Fruit fly (Drosophila melanogaster) whole organism, pupa: ENCODE measurements around the gene CG32547.
A peak's percentile ranks its signal among the peaks of the same experiment; 100 is the strongest.

Experiments used
- CG10348 ChIP-seq: fragments of 200-800 bp; sonication (Bioruptor generic); IDR thresholded peaks from 2 replicates; pipeline ENCODE4 v1.3.6; 2022; ENCODE audit warnings: missing biosample characterization, missing genetic modification characterization
- CG12605 ChIP-seq: fragments of 200-800 bp; sonication (Bioruptor generic); IDR thresholded peaks from 2 replicates; pipeline ENCODE4 v1.3.6; 2022; ENCODE audit warnings: missing biosample characterization, missing genetic modification characterization
- CG13204 ChIP-seq: fragments of 200-800 bp; sonication (Bioruptor generic); optimal IDR thresholded peaks from 2 replicates; lab custom pipeline; 2018; ENCODE audit warnings: missing biosample characterization, mild to moderate bottlenecking, missing genetic modification characterization, moderate library complexity
- CG14655 ChIP-seq: fragments of 200-800 bp; sonication (Bioruptor generic); optimal IDR thresholded peaks from 3 replicates; lab custom pipeline; 2017; ENCODE audit warnings: mild to moderate bottlenecking, missing biosample characterization, missing genetic modification reagents, missing genetic modification characterization
- CG15710 ChIP-seq: fragments of 200-800 bp; sonication (Bioruptor generic); optimal IDR thresholded peaks from 2 replicates; lab custom pipeline; 2018; ENCODE audit warnings: missing biosample characterization, mild to moderate bottlenecking, missing genetic modification characterization, moderate library complexity
- CG17806 ChIP-seq: fragments of 200-800 bp; sonication (Bioruptor generic); optimal IDR thresholded peaks from 2 replicates; lab custom pipeline; 2018; ENCODE audit warnings: missing biosample characterization, mild to moderate bottlenecking, missing genetic modification characterization, moderate library complexity
- CG32121 ChIP-seq: fragments of 200-800 bp; sonication (Bioruptor generic); IDR thresholded peaks from 2 replicates; pipeline ENCODE4 v1.3.6; 2022; ENCODE audit warnings: missing biosample characterization, missing genetic modification characterization
- CG34367 ChIP-seq: fragments of 200-800 bp; sonication (Bioruptor generic); optimal IDR thresholded peaks from 2 replicates; lab custom pipeline; 2018; ENCODE audit warnings: missing biosample characterization, mild to moderate bottlenecking, missing genetic modification characterization
- CG4496 ChIP-seq: fragments of 200-800 bp; sonication (Bioruptor generic); IDR thresholded peaks from 3 replicates; pipeline ENCODE4 v1.3.6; 2022; ENCODE audit warnings: missing biosample characterization, missing genetic modification characterization
- CG8159 ChIP-seq: fragments of 200-800 bp; sonication (Bioruptor generic); optimal IDR thresholded peaks from 3 replicates; lab custom pipeline; 2018; ENCODE audit warnings: missing biosample characterization, mild to moderate bottlenecking, missing genetic modification characterization, moderate library complexity
- CG8301 ChIP-seq: fragments of 200-800 bp; sonication (Bioruptor generic); optimal IDR thresholded peaks from 2 replicates; lab custom pipeline; 2018; ENCODE audit warnings: missing biosample characterization, mild to moderate bottlenecking, missing genetic modification characterization
- CG9948 ChIP-seq: fragments of 200-800 bp; sonication (Bioruptor generic); optimal IDR thresholded peaks from 2 replicates; lab custom pipeline; 2018; ENCODE audit warnings: missing biosample characterization, mild to moderate bottlenecking, missing genetic modification characterization, moderate library complexity
- D1 ChIP-seq: fragments of 200-800 bp; sonication (Bioruptor generic); optimal IDR thresholded peaks from 2 replicates; lab custom pipeline; 2018; ENCODE audit warnings: missing biosample characterization, mild to moderate bottlenecking, missing genetic modification characterization, moderate library complexity
- EcR ChIP-seq: fragments of 200-800 bp; sonication (Bioruptor generic); optimal IDR thresholded peaks from 3 replicates; lab custom pipeline; 2019; ENCODE audit warnings: missing biosample characterization, missing genetic modification characterization, mild to moderate bottlenecking, moderate library complexity, missing genetic modification reagents
- Ets98B ChIP-seq: fragments of 200-800 bp; sonication (Bioruptor generic); IDR thresholded peaks from 2 replicates; pipeline ENCODE4 v1.3.6; 2022; ENCODE audit warnings: missing biosample characterization, missing genetic modification characterization
- Pif1A ChIP-seq: fragments of 200-800 bp; sonication (Bioruptor generic); optimal IDR thresholded peaks from 3 replicates; lab custom pipeline; 2016; ENCODE audit warnings: missing biosample characterization, missing genetic modification characterization
- Pif1B ChIP-seq: fragments of 200-800 bp; sonication (Bioruptor generic); optimal IDR thresholded peaks from 3 replicates; lab custom pipeline; 2016; ENCODE audit warnings: missing biosample characterization, missing genetic modification characterization
- Snoo ChIP-seq: fragments of 200-800 bp; sonication (Bioruptor generic); optimal IDR thresholded peaks from 3 replicates; lab custom pipeline; 2017; ENCODE audit warnings: missing biosample characterization, mild to moderate bottlenecking, missing genetic modification characterization, inconsistent platforms
- fd96Ca ChIP-seq: fragments of 200-800 bp; sonication (Bioruptor generic); IDR thresholded peaks from 3 replicates; pipeline ENCODE4 v1.3.6; 2022; ENCODE audit warnings: missing biosample characterization, missing genetic modification characterization
- gl ChIP-seq: fragments of 200-800 bp; sonication (Bioruptor generic); optimal IDR thresholded peaks from 2 replicates; lab custom pipeline; 2018; ENCODE audit warnings: missing biosample characterization, mild to moderate bottlenecking, missing genetic modification characterization
- rn ChIP-seq: fragments of 200-800 bp; sonication (Bioruptor generic); IDR thresholded peaks from 2 replicates; pipeline ENCODE4 v1.3.6; 2022; ENCODE audit warnings: missing biosample characterization, missing genetic modification characterization

Gene CG32547

dm6 chrX:18404632-18405238 is 74.6 kb downstream of the CG32547 start:
- TF ChIP-seq Pif1B (GFP tag; lab: Kevin White, UChicago) (no peak), CG34367 (tag; lab: Kevin White, UChicago) (no peak), CG4496 (GFP tag; lab: Robert Waterston, UW) (peak; percentile 36; the same call in 1 of the 3 replicates), CG13204 (GFP tag; lab: Kevin White, UChicago) (no peak), CG12605 (peak; percentile 61), CG14655 (GFP tag; lab: Kevin White, UChicago) (peak; percentile 75), fd96Ca (no peak; the same call in 2 of the 3 replicates), rn (GFP tag; lab: Robert Waterston, UW) (no peak), EcR (GFP tag; lab: Kevin White, UChicago) (peak; percentile 35), CG9948 (tag; lab: Kevin White, UChicago) (peak; percentile 44), Ets98B (no peak; the same call in 1 of the 2 replicates), CG10348 (GFP tag; lab: Robert Waterston, UW) (no peak), CG8301 (tag; lab: Kevin White, UChicago) (peak; percentile 51), CG17806 (no peak), gl (tag; lab: Kevin White, UChicago) (peak; percentile 6), CG8159 (peak; percentile 15), D1 (tag; lab: Kevin White, UChicago) (no peak), Snoo (tag; lab: Kevin White, UChicago) (no peak), Pif1A (GFP tag; lab: Kevin White, UChicago) (no peak), CG32121 (GFP tag; lab: Robert Waterston, UW) (0 out of 2 replicates have a peak, but pooled peaks have one; percentile 8), CG15710 (tag; lab: Kevin White, UChicago) (peak; percentile 13)

- TF ChIP-seq Ets98B (0 out of 2 replicates have a peak, but pooled peaks have one; percentile 31), CG8159 (no peak), CG13204 (GFP tag; lab: Kevin White, UChicago) (no peak), EcR (GFP tag; lab: Kevin White, UChicago) (peak; percentile 59)
Observed at dm6 chrX:18404150-18404631, 75.1 kb downstream of the CG32547 start.

dm6 chrX:18402564-18402963 is 76.7 kb downstream of the CG32547 start:
- no peak for TF ChIP-seq rn (GFP tag; lab: Robert Waterston, UW)
- TF ChIP-seq CG8301 (tag; lab: Kevin White, UChicago): no peak
- TF ChIP-seq fd96Ca: no peak
- no peak for TF ChIP-seq gl (tag; lab: Kevin White, UChicago)

dm6 chrX:18399965-18400364 is 79.3 kb downstream of the CG32547 start, which contains the start of gene CG34328:
Gene CG34328 (minus strand): TSS chrX:18400065.
- TF ChIP-seq D1 (tag; lab: Kevin White, UChicago) (no peak), CG14655 (GFP tag; lab: Kevin White, UChicago) (no peak), CG17806 (no peak), CG10348 (GFP tag; lab: Robert Waterston, UW) (no peak), CG8301 (tag; lab: Kevin White, UChicago) (no peak), fd96Ca (no peak), EcR (GFP tag; lab: Kevin White, UChicago) (no peak), CG13204 (GFP tag; lab: Kevin White, UChicago) (no peak), Pif1A (GFP tag; lab: Kevin White, UChicago) (no peak), CG12605 (no peak), Ets98B (no peak), CG9948 (tag; lab: Kevin White, UChicago) (no peak), Pif1B (GFP tag; lab: Kevin White, UChicago) (no peak), CG4496 (GFP tag; lab: Robert Waterston, UW) (no peak), rn (GFP tag; lab: Robert Waterston, UW) (no peak), CG34367 (tag; lab: Kevin White, UChicago) (no peak), Snoo (tag; lab: Kevin White, UChicago) (no peak), CG32121 (GFP tag; lab: Robert Waterston, UW) (no peak), CG15710 (tag; lab: Kevin White, UChicago) (no peak)
- TF ChIP-seq, all 21 proteins: peak for 0

DNA sequence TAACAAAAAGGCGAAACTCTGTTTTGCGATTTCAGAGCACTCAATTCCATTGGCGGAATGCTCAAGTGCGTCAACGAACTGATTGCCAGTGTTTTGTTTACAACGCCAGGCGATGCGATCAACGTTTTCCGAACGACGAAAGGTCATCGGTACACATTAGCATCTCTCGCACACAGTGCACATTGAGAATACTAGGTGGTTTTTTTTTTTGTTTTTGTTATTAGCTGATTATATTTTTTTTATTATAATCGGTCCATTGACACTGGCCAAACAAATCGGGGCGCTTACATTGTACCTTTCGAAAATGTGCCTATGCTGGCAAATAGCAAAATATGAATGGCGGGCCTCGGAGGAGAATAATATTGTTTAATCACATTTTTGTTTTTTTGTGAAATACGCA is 84.1 kb downstream of the CG32547 start:
- peak; percentile 75 for TF ChIP-seq EcR (GFP tag; lab: Kevin White, UChicago)
- TF ChIP-seq CG9948 (tag; lab: Kevin White, UChicago): no peak
